Worm (Caenorhabditis elegans): ENCODE measurements around the gene nspd-2.

DNA sequence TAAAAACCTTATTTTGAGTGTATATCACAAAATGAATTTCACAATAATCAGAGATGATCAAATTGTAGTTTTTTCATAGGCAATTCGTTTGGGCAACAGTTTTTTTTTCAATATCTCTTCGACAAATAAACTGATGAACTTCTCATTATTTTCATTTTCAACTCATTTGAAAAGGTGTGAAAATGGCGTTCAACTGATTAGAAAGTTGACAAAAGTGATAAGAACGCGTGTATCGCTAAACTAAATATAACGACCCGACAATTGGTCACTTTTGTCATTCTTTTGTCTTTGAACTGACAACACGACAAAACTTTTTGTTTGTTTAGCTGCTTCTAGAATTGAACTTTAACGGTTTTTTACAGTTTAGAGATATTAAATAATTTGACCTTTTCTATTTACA lies 11.1 kb downstream of the nspd-2 start:
- TF ChIP-seq Y95B8A.8 (GFP tag; IDR thresholded peaks at IDR 0.05), result no peak
- TF ChIP-seq unc-62 (GFP tag; optimal IDR thresholded peaks at IDR 0.05), result no peak
